Worm (Caenorhabditis elegans) whole organism, L2 larva: Measurements from ENCODE around the gene H32C10.1.

Source experiments
- alr-1 ChIP-seq: fragments of 150-350 bp; optimal IDR thresholded peaks from 2 replicates; lab custom pipeline; 2014; ENCODE audit warnings: missing biosample characterization, missing genetic modification characterization
- ama-1 ChIP-seq: fragments of 150-350 bp; optimal IDR thresholded peaks from 2 replicates; lab custom pipeline; 2018; ENCODE audit warnings: inconsistent platforms
- blmp-1 ChIP-seq: sonication (generic microtip); optimal IDR thresholded peaks from 2 replicates; lab custom pipeline; 2017; ENCODE audit warnings: missing genetic modification characterization, mild to moderate bottlenecking, missing compliant biosample characterization, antibody characterized with exemption, moderate library complexity; ENCODE audit not compliant: insufficient read depth
- ceh-82 ChIP-seq: fragments of 150-350 bp; optimal IDR thresholded peaks from 2 replicates; lab custom pipeline; 2014; ENCODE audit warnings: missing biosample characterization, missing genetic modification characterization
- egl-27 ChIP-seq: sonication (generic microtip); optimal IDR thresholded peaks from 3 replicates; lab custom pipeline; 2017; ENCODE audit warnings: missing biosample characterization, missing genetic modification reagents, missing genetic modification characterization
- lin-13 ChIP-seq: fragments of 150-350 bp; optimal IDR thresholded peaks from 2 replicates; lab custom pipeline; 2014; ENCODE audit warnings: missing biosample characterization, missing genetic modification reagents, missing genetic modification characterization
- lin-39 ChIP-seq: fragments of 150-350 bp; optimal IDR thresholded peaks from 2 replicates; lab custom pipeline; 2014; ENCODE audit warnings: missing biosample characterization, missing genetic modification reagents, missing genetic modification characterization
- nhr-10 ChIP-seq: sonication (generic microtip); optimal IDR thresholded peaks from 2 replicates; lab custom pipeline; 2017; ENCODE audit warnings: missing biosample characterization, missing genetic modification characterization
- nhr-12 ChIP-seq: fragments of 150-350 bp; optimal IDR thresholded peaks from 2 replicates; lab custom pipeline; 2014; ENCODE audit warnings: missing biosample characterization, missing genetic modification characterization
- nhr-25 ChIP-seq: fragments of 150-350 bp; sonication (generic microtip); optimal IDR thresholded peaks from 3 replicates; lab custom pipeline; 2014; ENCODE audit warnings: missing biosample characterization, missing genetic modification characterization
- sma-3 ChIP-seq: sonication (generic microtip); optimal IDR thresholded peaks from 2 replicates; lab custom pipeline; 2016; ENCODE audit warnings: missing genetic modification reagents, missing genetic modification characterization, missing compliant biosample characterization
- unc-39 ChIP-seq: fragments of 150-350 bp; optimal IDR thresholded peaks from 2 replicates; lab custom pipeline; 2014; ENCODE audit warnings: missing biosample characterization, missing genetic modification characterization
- unc-62 ChIP-seq: fragments of 150-350 bp; optimal IDR thresholded peaks from 2 replicates; lab custom pipeline; 2014; ENCODE audit warnings: missing biosample characterization, missing genetic modification reagents, missing genetic modification characterization
- zag-1 ChIP-seq: fragments of 150-350 bp; optimal IDR thresholded peaks from 2 replicates; lab custom pipeline; 2014; ENCODE audit warnings: missing biosample characterization, missing genetic modification characterization

ce11 chrIV:5885180-5885887, 48.8 kb upstream of the H32C10.1 start, which contains the start of gene glf-1:
- TF ChIP-seq ama-1 (lab: Kevin White, UChicago) (no peak), nhr-10 (tag; lab: Kevin White, UChicago) (no peak), alr-1 (tag; lab: Kevin White, UChicago) (no peak), lin-39 (no peak), nhr-12 (tag; lab: Kevin White, UChicago) (no peak), egl-27 (tag; lab: Kevin White, UChicago) (no peak), blmp-1 (tag; lab: Kevin White, UChicago) (peak; percentile 8), nhr-25 (tag; lab: Kevin White, UChicago) (no peak), lin-13 (GFP tag; lab: Kevin White, UChicago) (no peak), zag-1 (tag; lab: Kevin White, UChicago) (no peak), unc-62 (GFP tag; lab: Kevin White, UChicago) (no peak), ceh-82 (tag; lab: Kevin White, UChicago) (no peak), sma-3 (GFP tag; lab: Kevin White, UChicago) (no peak), unc-39 (no peak)
